Worm (Caenorhabditis elegans) whole organism, midembryonic: Measurements from ENCODE around the gene F57G9.3.
A peak's percentile ranks its signal among the peaks of the same experiment; 100 is the strongest.

Experiments used
- T22C8.4 ChIP-seq: fragments of 200-800 bp; sonication (Bioruptor generic); IDR thresholded peaks from 2 replicates; pipeline ENCODE4 v1.3.6; 2022; ENCODE audit warnings: missing genetic modification characterization, missing compliant biosample characterization
- cog-1 ChIP-seq: sonication (generic microtip); optimal IDR thresholded peaks from 2 replicates; lab custom pipeline; 2016; ENCODE audit warnings: missing genetic modification characterization, missing compliant biosample characterization
- flt-1 ChIP-seq: fragments of 200-800 bp; sonication (Bioruptor generic); IDR thresholded peaks from 2 replicates; pipeline ENCODE4 v1.3.6; 2022; ENCODE audit warnings: missing genetic modification characterization, missing compliant biosample characterization
- klf-2 ChIP-seq: fragments of 200-800 bp; sonication (Bioruptor generic); conservative IDR thresholded peaks from 2 replicates; pipeline ENCODE4 v1.3.6; 2022; ENCODE audit warnings: missing genetic modification reagents, missing genetic modification characterization, missing compliant biosample characterization
- med-1 ChIP-seq: sonication (generic microtip); optimal IDR thresholded peaks from 2 replicates; lab custom pipeline; 2017; ENCODE audit warnings: missing genetic modification characterization, mild to moderate bottlenecking, missing compliant biosample characterization, antibody characterized with exemption, missing genetic modification reagents; ENCODE audit not compliant: insufficient read depth
- ref-1 ChIP-seq: fragments of 200-800 bp; sonication (Bioruptor generic); conservative IDR thresholded peaks from 2 replicates; pipeline ENCODE4 v1.3.6; 2022; ENCODE audit warnings: missing genetic modification reagents, missing genetic modification characterization, missing compliant biosample characterization
- tab-1 ChIP-seq: fragments of 200-800 bp; sonication (Bioruptor generic); IDR thresholded peaks from 2 replicates; pipeline ENCODE4 v1.3.6; 2022; ENCODE audit warnings: missing genetic modification characterization, missing compliant biosample characterization
- ztf-23 ChIP-seq: fragments of 200-800 bp; sonication (Bioruptor generic); IDR thresholded peaks from 2 replicates; pipeline ENCODE4 v1.3.6; 2022; ENCODE audit warnings: missing genetic modification reagents, missing genetic modification characterization, missing compliant biosample characterization
- ztf-29 ChIP-seq: fragments of 200-800 bp; sonication (Bioruptor generic); IDR thresholded peaks from 2 replicates; pipeline ENCODE4 v1.3.6; 2022; ENCODE audit warnings: missing genetic modification reagents, missing genetic modification characterization, missing compliant biosample characterization

Gene F57G9.3

ce11 chrII:12414805-12415204 lies 4.8 kb upstream of the F57G9.3 start, which contains the start of gene Y57A10C.11:
Y57A10C.11 (minus strand) TSS chrII:12414905.
- TF ChIP-seq cog-1 (tag; lab: Kevin White, UChicago), result no peak
- TF ChIP-seq tab-1 (GFP tag; lab: Robert Waterston, UW), result no peak
- TF ChIP-seq T22C8.4 (GFP tag; lab: Robert Waterston, UW), result no peak
- TF ChIP-seq ztf-29 (GFP tag; lab: Robert Waterston, UW), result no peak
- TF ChIP-seq med-1, result no peak
- TF ChIP-seq ref-1 (GFP tag; lab: Robert Waterston, UW), result no peak
- TF ChIP-seq klf-2 (GFP tag; lab: Robert Waterston, UW), result no peak
- no peak for TF ChIP-seq ztf-23 (GFP tag; lab: Robert Waterston, UW)
- no peak for TF ChIP-seq flt-1 (GFP tag; lab: Robert Waterston, UW)

ce11 chrII:12412417-12412816 lies 2.4 kb upstream of the F57G9.3 start, which contains the start of gene Y57A10C.1:
Y57A10C.1 (minus strand) TSS chrII:12412517.
- TF ChIP-seq klf-2 (GFP tag; lab: Robert Waterston, UW) (no peak), flt-1 (GFP tag; lab: Robert Waterston, UW) (no peak), ztf-29 (GFP tag; lab: Robert Waterston, UW) (no peak), tab-1 (GFP tag; lab: Robert Waterston, UW) (no peak)

- TF ChIP-seq tab-1 (GFP tag; lab: Robert Waterston, UW) (no peak), cog-1 (tag; lab: Kevin White, UChicago) (no peak), klf-2 (GFP tag; lab: Robert Waterston, UW) (no peak), med-1 (no peak), T22C8.4 (GFP tag; lab: Robert Waterston, UW) (no peak), ztf-23 (GFP tag; lab: Robert Waterston, UW) (no peak), ztf-29 (GFP tag; lab: Robert Waterston, UW) (no peak), ref-1 (GFP tag; lab: Robert Waterston, UW) (no peak)
These were observed 1.3 kb downstream of the F57G9.3 start, which contains the start of gene sre-31 for ce11 chrII:12408717-12409116. sre-31 (minus strand) TSS chrII:12408817.

- TF ChIP-seq klf-2 (GFP tag; lab: Robert Waterston, UW), result no peak
- TF ChIP-seq ztf-29 (GFP tag; lab: Robert Waterston, UW), result no peak
- no peak for TF ChIP-seq cog-1 (tag; lab: Kevin White, UChicago)
- no peak for TF ChIP-seq ref-1 (GFP tag; lab: Robert Waterston, UW)
- TF ChIP-seq med-1, result no peak
- TF ChIP-seq T22C8.4 (GFP tag; lab: Robert Waterston, UW), result no peak
- no peak for TF ChIP-seq ztf-23 (GFP tag; lab: Robert Waterston, UW)
- no peak for TF ChIP-seq flt-1 (GFP tag; lab: Robert Waterston, UW)
- TF ChIP-seq tab-1 (GFP tag; lab: Robert Waterston, UW), result no peak
These were observed 3.6 kb downstream of the F57G9.3 start, which contains the start of gene sre-30 for ce11 chrII:12406394-12406793. sre-30 (minus strand) TSS chrII:12406494.

- TF ChIP-seq ref-1 (GFP tag; lab: Robert Waterston, UW), result no peak
- no peak for TF ChIP-seq T22C8.4 (GFP tag; lab: Robert Waterston, UW)
- no peak for TF ChIP-seq klf-2 (GFP tag; lab: Robert Waterston, UW)
- no peak for TF ChIP-seq tab-1 (GFP tag; lab: Robert Waterston, UW)
- TF ChIP-seq ztf-23 (GFP tag; lab: Robert Waterston, UW), result no peak
- TF ChIP-seq ztf-29 (GFP tag; lab: Robert Waterston, UW), result no peak
- TF ChIP-seq cog-1 (tag; lab: Kevin White, UChicago), result no peak
- TF ChIP-seq flt-1 (GFP tag; lab: Robert Waterston, UW), result no peak
- no peak for TF ChIP-seq med-1
These were observed 8.2 kb downstream of the F57G9.3 start, which contains the start of gene sre-29 for ce11 chrII:12401791-12402190. sre-29 (minus strand) TSS chrII:12401891.

- TF ChIP-seq ztf-29 (GFP tag; lab: Robert Waterston, UW), result no peak
- TF ChIP-seq tab-1 (GFP tag; lab: Robert Waterston, UW), result no peak
- TF ChIP-seq cog-1 (tag; lab: Kevin White, UChicago), result no peak
- no peak for TF ChIP-seq T22C8.4 (GFP tag; lab: Robert Waterston, UW)
- no peak for TF ChIP-seq klf-2 (GFP tag; lab: Robert Waterston, UW)
- TF ChIP-seq med-1, result no peak
- no peak for TF ChIP-seq flt-1 (GFP tag; lab: Robert Waterston, UW)
- no peak for TF ChIP-seq ref-1 (GFP tag; lab: Robert Waterston, UW)
- TF ChIP-seq ztf-23 (GFP tag; lab: Robert Waterston, UW), result no peak
These were observed 12.4 kb downstream of the F57G9.3 start, which contains the start of gene F57G9.7 for ce11 chrII:12397656-12398055. F57G9.7 (minus strand) TSS chrII:12397756.

- TF ChIP-seq T22C8.4 (GFP tag; lab: Robert Waterston, UW), result peak; percentile 72; the same call in 1 of the 2 replicates
- TF ChIP-seq med-1, result no peak
These were observed 15.9 kb downstream of the F57G9.3 start for ce11 chrII:12394138-12394537.

ce11 chrII:12393690-12394089 lies 16.3 kb downstream of the F57G9.3 start, which contains the start of gene Y57A10B.7:
Y57A10B.7 (minus strand) TSS chrII:12393790.
- TF ChIP-seq T22C8.4 (GFP tag; lab: Robert Waterston, UW) (no peak), cog-1 (tag; lab: Kevin White, UChicago) (no peak), med-1 (no peak), ref-1 (GFP tag; lab: Robert Waterston, UW) (no peak), ztf-29 (GFP tag; lab: Robert Waterston, UW) (no peak), flt-1 (GFP tag; lab: Robert Waterston, UW) (no peak), klf-2 (GFP tag; lab: Robert Waterston, UW) (no peak), ztf-23 (GFP tag; lab: Robert Waterston, UW) (no peak), tab-1 (GFP tag; lab: Robert Waterston, UW) (no peak)

ce11 chrII:12389783-12390182 lies 20.2 kb downstream of the F57G9.3 start, which contains the start of gene Y57A10B.6:
Y57A10B.6 (plus strand) TSS chrII:12390083.
- no peak for TF ChIP-seq klf-2 (GFP tag; lab: Robert Waterston, UW)
- TF ChIP-seq tab-1 (GFP tag; lab: Robert Waterston, UW), result no peak

- TF ChIP-seq klf-2 (GFP tag; lab: Robert Waterston, UW), result no peak
- no peak for TF ChIP-seq tab-1 (GFP tag; lab: Robert Waterston, UW)
- no peak for TF ChIP-seq ztf-29 (GFP tag; lab: Robert Waterston, UW)
- TF ChIP-seq cog-1 (tag; lab: Kevin White, UChicago), result no peak
- no peak for TF ChIP-seq T22C8.4 (GFP tag; lab: Robert Waterston, UW)
- TF ChIP-seq ref-1 (GFP tag; lab: Robert Waterston, UW), result no peak
- TF ChIP-seq flt-1 (GFP tag; lab: Robert Waterston, UW), result no peak
- TF ChIP-seq med-1, result no peak
- TF ChIP-seq ztf-23 (GFP tag; lab: Robert Waterston, UW), result no peak
These were observed 22.0 kb downstream of the F57G9.3 start, which contains the start of gene sre-41 for ce11 chrII:12387980-12388379. sre-41 (plus strand) TSS chrII:12388280.
